Worm (Caenorhabditis elegans) whole organism, L2 larva: ENCODE results near the gene ins-11.

ENCODE experiments used
- C34F6.9 ChIP-seq: fragments of 150-350 bp; optimal IDR thresholded peaks from 2 replicates; lab custom pipeline; 2014; ENCODE audit warnings: missing biosample characterization, missing genetic modification characterization
- F13H6.1 ChIP-seq: sonication (generic microtip); optimal IDR thresholded peaks from 2 replicates; lab custom pipeline; 2016; ENCODE audit warnings: missing genetic modification characterization, missing compliant biosample characterization
- R02D3.7 ChIP-seq: fragments of 150-350 bp; optimal IDR thresholded peaks from 2 replicates; lab custom pipeline; 2014; ENCODE audit warnings: missing biosample characterization, missing genetic modification characterization
- Y55F3AM.14 ChIP-seq: fragments of 200-800 bp; sonication (Bioruptor generic); optimal IDR thresholded peaks from 2 replicates; lab custom pipeline; 2018; ENCODE audit warnings: mild to moderate bottlenecking, missing genetic modification characterization, missing compliant biosample characterization
- ZK546.5 ChIP-seq: sonication (generic microtip); optimal IDR thresholded peaks from 2 replicates; lab custom pipeline; 2017; ENCODE audit warnings: missing biosample characterization, missing genetic modification characterization
- aly-2 ChIP-seq: fragments of 150-350 bp; optimal IDR thresholded peaks from 2 replicates; lab custom pipeline; 2014; ENCODE audit warnings: missing biosample characterization, missing genetic modification characterization
- blmp-1 ChIP-seq: sonication (generic microtip); optimal IDR thresholded peaks from 2 replicates; lab custom pipeline; 2017; ENCODE audit warnings: missing genetic modification characterization, mild to moderate bottlenecking, missing compliant biosample characterization, antibody characterized with exemption, moderate library complexity; ENCODE audit not compliant: insufficient read depth
- crh-2 ChIP-seq: sonication (generic microtip); optimal IDR thresholded peaks from 2 replicates; lab custom pipeline; 2017; ENCODE audit warnings: missing biosample characterization, missing genetic modification characterization
- dmd-4 ChIP-seq: sonication (generic microtip); optimal IDR thresholded peaks from 2 replicates; lab custom pipeline; 2017; ENCODE audit warnings: missing biosample characterization, missing genetic modification characterization
- egl-27 ChIP-seq: sonication (generic microtip); optimal IDR thresholded peaks from 3 replicates; lab custom pipeline; 2017; ENCODE audit warnings: missing biosample characterization, missing genetic modification reagents, missing genetic modification characterization
- elt-1 ChIP-seq: fragments of 150-350 bp; optimal IDR thresholded peaks from 2 replicates; lab custom pipeline; 2014; ENCODE audit warnings: missing biosample characterization, missing genetic modification characterization
- fos-1 ChIP-seq: fragments of 150-350 bp; optimal IDR thresholded peaks from 2 replicates; lab custom pipeline; 2014; ENCODE audit warnings: missing biosample characterization, missing genetic modification characterization
- gmeb-1 ChIP-seq: fragments of 150-350 bp; optimal IDR thresholded peaks from 2 replicates; lab custom pipeline; 2014; ENCODE audit warnings: missing biosample characterization, missing genetic modification characterization
- lin-13 ChIP-seq: fragments of 150-350 bp; optimal IDR thresholded peaks from 2 replicates; lab custom pipeline; 2014; ENCODE audit warnings: missing biosample characterization, missing genetic modification reagents, missing genetic modification characterization
- lin-39 ChIP-seq: fragments of 150-350 bp; optimal IDR thresholded peaks from 2 replicates; lab custom pipeline; 2014; ENCODE audit warnings: missing biosample characterization, missing genetic modification reagents, missing genetic modification characterization
- lsy-2 ChIP-seq, 2 experiments: fragments of 150-350 bp in 1 of 2; sonication (generic microtip) in 1 of 2; optimal IDR thresholded peaks; 2 replicates each; lab custom pipeline; 2014 to 2017; ENCODE audit warnings: missing biosample characterization in 2 of 2, missing genetic modification characterization in 2 of 2
- mbf-1 ChIP-seq: sonication (generic microtip); optimal IDR thresholded peaks from 2 replicates; lab custom pipeline; 2017; ENCODE audit warnings: missing biosample characterization, missing genetic modification characterization
- mdl-1 ChIP-seq, 2 experiments: fragments of 150-350 bp in 1 of 2; sonication (generic microtip) in 1 of 2; optimal IDR thresholded peaks; 2 replicates each; lab custom pipeline; 2017; ENCODE audit warnings: missing biosample characterization in 2 of 2, missing genetic modification characterization in 2 of 2
- nhr-10 ChIP-seq: sonication (generic microtip); optimal IDR thresholded peaks from 2 replicates; lab custom pipeline; 2017; ENCODE audit warnings: missing biosample characterization, missing genetic modification characterization
- nhr-11 ChIP-seq: fragments of 150-350 bp; optimal IDR thresholded peaks from 2 replicates; lab custom pipeline; 2014; ENCODE audit warnings: missing biosample characterization, missing genetic modification characterization
- nhr-12 ChIP-seq: fragments of 150-350 bp; optimal IDR thresholded peaks from 2 replicates; lab custom pipeline; 2014; ENCODE audit warnings: missing biosample characterization, missing genetic modification characterization
- nhr-23 ChIP-seq: fragments of 150-350 bp; optimal IDR thresholded peaks from 2 replicates; lab custom pipeline; 2014; ENCODE audit warnings: missing biosample characterization, missing genetic modification reagents, missing genetic modification characterization
- nhr-237 ChIP-seq: fragments of 150-350 bp; optimal IDR thresholded peaks from 2 replicates; lab custom pipeline; 2014; ENCODE audit warnings: missing biosample characterization, missing genetic modification characterization
- nhr-25 ChIP-seq: fragments of 150-350 bp; sonication (generic microtip); optimal IDR thresholded peaks from 3 replicates; lab custom pipeline; 2014; ENCODE audit warnings: missing biosample characterization, missing genetic modification characterization
- nhr-77 ChIP-seq: fragments of 150-350 bp; optimal IDR thresholded peaks from 2 replicates; lab custom pipeline; 2014; ENCODE audit warnings: missing biosample characterization, missing genetic modification characterization
- peb-1 ChIP-seq: fragments of 150-350 bp; optimal IDR thresholded peaks from 2 replicates; lab custom pipeline; 2014; ENCODE audit warnings: missing biosample characterization, missing genetic modification characterization
- sem-4 ChIP-seq: fragments of 150-350 bp; optimal IDR thresholded peaks from 2 replicates; lab custom pipeline; 2014; ENCODE audit warnings: missing biosample characterization, missing genetic modification reagents, missing genetic modification characterization
- skn-1 ChIP-seq: sonication (generic microtip); optimal IDR thresholded peaks from 2 replicates; lab custom pipeline; 2017; ENCODE audit warnings: missing biosample characterization, missing genetic modification characterization
- sma-3 ChIP-seq: sonication (generic microtip); optimal IDR thresholded peaks from 2 replicates; lab custom pipeline; 2016; ENCODE audit warnings: missing genetic modification reagents, missing genetic modification characterization, missing compliant biosample characterization
- sma-9 ChIP-seq, 2 experiments: fragments of 150-350 bp in 1 of 2; sonication (generic microtip) in 1 of 2; optimal IDR thresholded peaks; 2 replicates each; lab custom pipeline; 2014 to 2016; ENCODE audit warnings: missing genetic modification characterization in 2 of 2, mild to moderate bottlenecking in 1 of 2, missing biosample characterization in 1 of 2, missing compliant biosample characterization in 1 of 2, missing genetic modification reagents in 1 of 2, moderate library complexity in 1 of 2
- snpc-4 ChIP-seq: fragments of 150-350 bp; optimal IDR thresholded peaks from 2 replicates; lab custom pipeline; 2014; ENCODE audit warnings: missing biosample characterization, missing genetic modification characterization
- unc-39 ChIP-seq: fragments of 150-350 bp; optimal IDR thresholded peaks from 2 replicates; lab custom pipeline; 2014; ENCODE audit warnings: missing biosample characterization, missing genetic modification characterization
- unc-55 ChIP-seq: fragments of 150-350 bp; sonication (generic microtip); optimal IDR thresholded peaks from 3 replicates; lab custom pipeline; 2014; ENCODE audit warnings: missing biosample characterization, missing genetic modification reagents, missing genetic modification characterization
- unc-62 ChIP-seq: fragments of 150-350 bp; optimal IDR thresholded peaks from 2 replicates; lab custom pipeline; 2014; ENCODE audit warnings: missing biosample characterization, missing genetic modification reagents, missing genetic modification characterization
- zag-1 ChIP-seq: fragments of 150-350 bp; optimal IDR thresholded peaks from 2 replicates; lab custom pipeline; 2014; ENCODE audit warnings: missing biosample characterization, missing genetic modification characterization
- ztf-4 ChIP-seq: fragments of 150-350 bp; optimal IDR thresholded peaks from 2 replicates; lab custom pipeline; 2014; ENCODE audit warnings: missing biosample characterization, missing genetic modification characterization

Gene ins-11

DNA sequence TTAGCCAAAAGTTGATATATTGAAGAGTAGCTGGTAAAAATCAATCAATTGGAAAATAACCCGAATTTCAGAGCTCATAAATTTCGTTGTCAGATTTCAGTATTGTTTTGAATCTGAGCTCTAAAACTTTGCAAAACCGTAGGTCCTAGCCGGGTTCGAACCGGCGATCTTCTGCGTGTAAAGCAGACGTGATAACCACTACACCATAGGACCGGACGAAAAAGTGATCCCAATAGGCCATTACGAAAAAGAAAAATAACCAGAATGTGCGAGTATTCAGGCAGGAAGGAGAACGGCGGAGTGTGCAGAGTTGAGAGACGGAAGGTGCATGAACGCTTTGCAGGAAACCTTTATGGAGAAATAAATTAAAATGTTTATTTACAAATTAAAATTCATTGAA lies 20.5 kb downstream of the ins-11 start (continued):
- TF ChIP-seq gmeb-1 (tag; lab: Kevin White, UChicago) (peak; percentile 28), nhr-25 (tag; lab: Kevin White, UChicago) (no peak), nhr-10 (tag; lab: Kevin White, UChicago) (no peak)

DNA sequence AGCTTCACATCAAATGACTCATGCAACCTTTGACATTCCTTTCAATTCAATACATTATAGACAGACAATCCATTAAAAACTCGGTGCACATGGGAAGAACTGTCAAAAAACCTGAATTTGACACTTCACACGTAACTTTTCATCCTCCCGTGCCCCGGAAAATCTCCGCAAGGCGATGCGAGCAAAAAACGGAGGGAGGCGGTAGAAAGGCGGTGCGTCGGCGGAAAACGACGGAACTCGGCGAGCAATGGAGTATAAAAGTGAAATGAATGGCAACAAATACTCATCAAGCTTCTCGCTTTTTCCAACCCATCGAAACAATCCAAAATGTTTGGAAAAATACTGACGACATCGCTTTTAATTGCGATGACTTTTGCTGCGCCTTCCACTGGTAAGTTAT lies 21.5 kb downstream of the ins-11 start, which contains the start of gene T25E4.1:
T25E4.1 (plus strand) TSS at position 301 of the 400 bp plus-strand sequence.
- no peak for TF ChIP-seq nhr-23 (tag; lab: Kevin White, UChicago)
- TF ChIP-seq nhr-237, result no peak
- TF ChIP-seq blmp-1, result no peak
- TF ChIP-seq nhr-12, result no peak
- TF ChIP-seq ztf-4 (tag; lab: Kevin White, UChicago), result no peak
- TF ChIP-seq nhr-77 (tag; lab: Kevin White, UChicago), result no peak
- no peak for TF ChIP-seq sem-4 (tag; lab: Kevin White, UChicago)
- TF ChIP-seq Y55F3AM.14, result no peak
- no peak for TF ChIP-seq crh-2 (tag; lab: Kevin White, UChicago)
- TF ChIP-seq elt-1 (tag; lab: Kevin White, UChicago), result no peak
- TF ChIP-seq zag-1 (tag; lab: Kevin White, UChicago), result no peak
- no peak for TF ChIP-seq egl-27 (tag; lab: Kevin White, UChicago)
- no peak for TF ChIP-seq mbf-1 (tag; lab: Kevin White, UChicago)
- TF ChIP-seq unc-39 (tag; lab: Kevin White, UChicago), result no peak
- TF ChIP-seq unc-62, result no peak
- no peak for TF ChIP-seq snpc-4 (tag; lab: Kevin White, UChicago)

DNA sequence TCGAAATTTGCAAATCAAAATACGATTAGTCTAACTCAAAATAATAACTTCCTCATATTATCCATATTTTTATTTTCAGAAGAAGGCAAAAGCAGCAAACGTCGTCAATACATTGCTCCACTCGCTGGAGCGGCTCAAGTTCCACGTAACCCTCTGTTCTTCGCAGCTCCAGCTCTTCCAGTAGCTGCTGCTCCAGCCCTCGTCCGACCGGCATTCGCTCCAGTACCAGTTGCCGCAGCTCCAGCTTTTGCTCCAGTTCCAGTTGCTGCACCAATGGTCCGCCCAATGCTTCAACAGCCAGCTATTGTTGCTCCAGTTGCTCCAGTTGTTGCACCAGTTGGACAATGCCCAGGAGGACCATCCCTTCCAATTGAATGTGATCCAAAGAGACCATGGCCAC lies 22.2 kb downstream of the ins-11 start:
- TF ChIP-seq unc-62 (no peak), snpc-4 (tag; lab: Kevin White, UChicago) (no peak), F13H6.1 (no peak), dmd-4 (tag; lab: Kevin White, UChicago) (no peak), mbf-1 (tag; lab: Kevin White, UChicago) (no peak), ztf-4 (tag; lab: Kevin White, UChicago) (no peak)

DNA sequence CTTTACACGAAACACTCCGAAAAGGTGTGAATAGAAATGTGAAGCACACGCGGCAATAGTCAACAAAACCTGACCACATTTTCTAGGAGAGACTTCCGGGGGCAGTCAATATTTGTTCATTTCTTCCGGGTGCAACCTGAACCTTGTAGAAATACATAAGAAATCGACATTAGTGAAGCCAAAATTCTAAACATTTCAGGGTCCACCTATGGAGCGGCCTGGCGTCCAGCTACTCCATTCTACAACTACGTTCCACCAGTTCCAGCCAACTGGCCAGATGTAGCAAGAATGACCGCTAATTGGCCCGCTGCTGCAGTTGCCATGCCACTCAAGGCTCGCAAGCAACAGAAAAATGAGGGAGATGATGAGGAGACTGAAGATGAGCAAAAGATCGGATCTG lies 22.7 kb downstream of the ins-11 start:
- no peak for TF ChIP-seq lin-39 (tag; lab: Kevin White, UChicago)
- TF ChIP-seq sma-9 (GFP tag; optimal IDR thresholded peaks at IDR 0.05; lab: Kevin White, UChicago), result no peak
- TF ChIP-seq sma-9 (tag; optimal IDR thresholded peaks at IDR 0.05; lab: Kevin White, UChicago), result no peak
- no peak for TF ChIP-seq gmeb-1 (tag; lab: Kevin White, UChicago)
- TF ChIP-seq unc-62, result no peak
- no peak for TF ChIP-seq ztf-4 (tag; lab: Kevin White, UChicago)
- TF ChIP-seq sem-4 (tag; lab: Kevin White, UChicago), result no peak
- TF ChIP-seq snpc-4 (tag; lab: Kevin White, UChicago), result no peak
- no peak for TF ChIP-seq lsy-2 (tag; optimal IDR thresholded peaks at IDR 0.05; lab: Kevin White, UChicago)
- no peak for TF ChIP-seq unc-39 (tag; lab: Kevin White, UChicago)
- TF ChIP-seq sma-3 (GFP tag; lab: Kevin White, UChicago), result no peak
- TF ChIP-seq lin-13 (GFP tag; lab: Kevin White, UChicago), result no peak
- TF ChIP-seq blmp-1, result no peak
- TF ChIP-seq unc-55, result no peak
- TF ChIP-seq, all 48 proteins: peak for 0

DNA sequence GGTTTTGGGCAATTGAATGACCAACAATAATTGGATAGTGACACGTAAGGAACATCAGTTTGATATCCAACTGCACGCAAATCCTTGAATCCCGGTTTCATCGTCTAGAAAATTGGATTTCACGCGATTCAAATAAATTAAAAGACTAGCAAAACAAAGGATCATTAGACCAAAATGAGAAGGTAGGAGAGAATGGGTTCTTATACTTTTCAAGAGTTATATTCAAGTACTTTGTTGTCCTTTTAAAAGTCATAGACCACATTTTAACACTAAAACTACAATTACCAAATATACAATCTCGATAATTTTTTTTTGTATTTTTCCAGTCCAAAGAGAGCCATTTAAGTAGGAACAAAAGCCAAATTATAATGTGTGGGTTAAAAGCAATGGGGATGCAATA lies 25.8 kb downstream of the ins-11 start, which contains the start of gene T25E4.2:
T25E4.2 (minus strand) TSS at position 101 of the 400 bp plus-strand sequence.
- no peak for TF ChIP-seq C34F6.9
- TF ChIP-seq lin-13 (GFP tag; lab: Kevin White, UChicago), result no peak
- no peak for TF ChIP-seq ZK546.5 (tag; lab: Kevin White, UChicago)
- no peak for TF ChIP-seq unc-62
- no peak for TF ChIP-seq nhr-25 (tag; lab: Kevin White, UChicago)
- TF ChIP-seq R02D3.7, result no peak
- no peak for TF ChIP-seq unc-39 (tag; lab: Kevin White, UChicago)
- TF ChIP-seq ztf-4 (tag; lab: Kevin White, UChicago), result no peak
- no peak for TF ChIP-seq nhr-23 (tag; lab: Kevin White, UChicago)
- TF ChIP-seq dmd-4 (tag; lab: Kevin White, UChicago), result no peak
- no peak for TF ChIP-seq peb-1 (tag; lab: Kevin White, UChicago)

DNA sequence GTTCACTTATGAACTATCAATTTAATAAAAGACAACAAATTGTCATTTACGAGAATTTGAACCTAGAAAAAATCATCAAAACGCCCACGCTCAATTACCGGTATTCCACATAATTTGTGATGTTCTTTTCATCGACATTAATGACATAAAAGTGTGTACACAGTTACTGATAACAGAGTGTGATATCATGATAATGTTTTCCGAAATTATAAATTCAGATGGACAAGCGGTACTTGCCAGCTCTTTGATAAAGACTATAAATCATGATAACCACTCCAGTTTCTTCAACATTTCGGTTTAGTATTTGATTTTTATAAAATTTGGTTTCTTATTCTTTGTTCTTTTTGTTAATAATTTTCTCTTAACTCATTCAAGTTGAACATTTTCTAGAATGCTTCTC lies 29.3 kb downstream of the ins-11 start, which contains the start of gene lys-8:
lys-8 (plus strand) TSS at position 391 of the 400 bp plus-strand sequence.
- peak; percentile 78 for TF ChIP-seq sma-9 (GFP tag; optimal IDR thresholded peaks at IDR 0.05; lab: Kevin White, UChicago)
- TF ChIP-seq sma-9 (tag; optimal IDR thresholded peaks at IDR 0.05; lab: Kevin White, UChicago), result no peak
- no peak for TF ChIP-seq R02D3.7
- TF ChIP-seq crh-2 (tag; lab: Kevin White, UChicago), result peak; percentile 67
- no peak for TF ChIP-seq lin-39 (tag; lab: Kevin White, UChicago)
- peak; percentile 52 for TF ChIP-seq F13H6.1
- no peak for TF ChIP-seq aly-2 (tag; lab: Kevin White, UChicago)
- TF ChIP-seq fos-1 (tag; lab: Kevin White, UChicago), result peak; percentile 97
- no peak for TF ChIP-seq nhr-11 (tag; lab: Kevin White, UChicago)
- TF ChIP-seq nhr-23 (tag; lab: Kevin White, UChicago), result no peak
- TF ChIP-seq gmeb-1 (tag; lab: Kevin White, UChicago), result peak; percentile 32
- TF ChIP-seq mdl-1 (tag; optimal IDR thresholded peaks at IDR 0.05; lab: Kevin White, UChicago), result no peak
- TF ChIP-seq skn-1 (tag; lab: Kevin White, UChicago), result peak; percentile 58
